Fruit fly (Drosophila melanogaster) whole organism, wandering third instar larva: ENCODE data around the gene CG32447.

Experiments used
- Abd-B ChIP-seq: fragments of >200 bp; optimal IDR thresholded peaks from 2 replicates; lab custom pipeline; 2017; ENCODE audit warnings: missing biosample characterization, missing genetic modification characterization
- CG32264 ChIP-seq: fragments of 200-800 bp; sonication (Bioruptor generic); optimal IDR thresholded peaks from 2 replicates; lab custom pipeline; 2016; ENCODE audit warnings: missing biosample characterization, missing genetic modification characterization
- Dif ChIP-seq: fragments of 200-275, 200-300 bp; sonication (Bioruptor generic); optimal IDR thresholded peaks from 2 replicates; lab custom pipeline; 2018; ENCODE audit warnings: missing biosample characterization, missing genetic modification characterization; ENCODE audit not compliant: partially characterized antibody
- GATAd ChIP-seq: sonication (Bioruptor generic); optimal IDR thresholded peaks from 2 replicates; lab custom pipeline; 2016; ENCODE audit warnings: missing biosample characterization, missing genetic modification characterization
- HLH106 ChIP-seq: fragments of 200-800 bp; optimal IDR thresholded peaks from 3 replicates; lab custom pipeline; 2019; ENCODE audit warnings: missing biosample characterization, mild to moderate bottlenecking, missing genetic modification characterization, moderate library complexity
- Hr78 ChIP-seq: fragments of >200 bp; optimal IDR thresholded peaks from 2 replicates; lab custom pipeline; 2017; ENCODE audit warnings: missing biosample characterization, missing genetic modification characterization
- Hr83 ChIP-seq: fragments of 200-300 bp; sonication (Bioruptor generic); optimal IDR thresholded peaks from 2 replicates; lab custom pipeline; 2016; ENCODE audit warnings: missing biosample characterization, mild to moderate bottlenecking, missing genetic modification characterization, moderate library complexity; ENCODE audit not compliant: poor library complexity, severe bottlenecking
- Jra ChIP-seq: sonication (Bioruptor generic); optimal IDR thresholded peaks from 2 replicates; lab custom pipeline; 2016; ENCODE audit warnings: missing biosample characterization, missing genetic modification characterization
- Mio ChIP-seq: sonication (Bioruptor generic); optimal IDR thresholded peaks from 2 replicates; lab custom pipeline; 2016; ENCODE audit warnings: missing biosample characterization, missing genetic modification characterization
- OdsH ChIP-seq: fragments of 200-800 bp; sonication (Bioruptor generic); optimal IDR thresholded peaks from 2 replicates; lab custom pipeline; 2016; ENCODE audit warnings: missing biosample characterization, mild to moderate bottlenecking, missing genetic modification characterization
- Rel ChIP-seq, 2 experiments: fragments of 200-800 bp; sonication (Bioruptor generic) in 1 of 2; optimal IDR thresholded peaks; 2 replicates in 1 of 2; 3 replicates in 1 of 2; lab custom pipeline; 2016 to 2019; ENCODE audit warnings: mild to moderate bottlenecking in 2 of 2, missing biosample characterization in 2 of 2, missing genetic modification characterization in 2 of 2, moderate library complexity in 1 of 2
- Sp1 ChIP-seq: fragments of 200-800 bp; sonication (Bioruptor generic); optimal IDR thresholded peaks from 3 replicates; lab custom pipeline; 2019; ENCODE audit warnings: missing biosample characterization, mild to moderate bottlenecking, missing genetic modification characterization, moderate library complexity
- Vsx2 ChIP-seq: fragments of 200-300, 225-300 bp; sonication (Bioruptor generic); optimal IDR thresholded peaks from 2 replicates; lab custom pipeline; 2018; ENCODE audit warnings: missing biosample characterization, missing genetic modification characterization; ENCODE audit not compliant: partially characterized antibody
- br ChIP-seq: fragments of 200-800 bp; sonication (Bioruptor generic); optimal IDR thresholded peaks from 2 replicates; lab custom pipeline; 2016; ENCODE audit warnings: missing biosample characterization, missing genetic modification characterization
- brk ChIP-seq: fragments of 200-800 bp; sonication (Bioruptor generic); optimal IDR thresholded peaks from 2 replicates; lab custom pipeline; 2016; ENCODE audit warnings: missing biosample characterization, mild to moderate bottlenecking, missing genetic modification characterization
- dl ChIP-seq, 2 experiments: fragments of 175-275, 200-275 bp in 1 of 2; fragments of 200-275 bp in 1 of 2; sonication (Bioruptor generic); optimal IDR thresholded peaks; lab custom pipeline; 2018; ENCODE audit warnings: mild to moderate bottlenecking in 2 of 2, missing biosample characterization in 2 of 2, missing genetic modification characterization in 2 of 2, moderate library complexity in 2 of 2; ENCODE audit not compliant: partially characterized antibody in 2 of 2, insufficient read depth in 1 of 2
- dmrt93B ChIP-seq: fragments of 200-800 bp; sonication (Bioruptor generic); optimal IDR thresholded peaks from 2 replicates; lab custom pipeline; 2018; ENCODE audit warnings: missing biosample characterization, mild to moderate bottlenecking, missing genetic modification characterization
- ey ChIP-seq: fragments of 200-800 bp; sonication (Bioruptor generic); optimal IDR thresholded peaks from 2 replicates; lab custom pipeline; 2016; ENCODE audit warnings: missing biosample characterization, missing genetic modification characterization
- foxo ChIP-seq, 2 experiments: fragments of 200-800 bp; sonication (Bioruptor generic); optimal IDR thresholded peaks; 2 replicates in 1 of 2; 3 replicates in 1 of 2; lab custom pipeline; 2016 to 2017; ENCODE audit warnings: missing biosample characterization in 2 of 2, missing genetic modification characterization in 2 of 2
- fru ChIP-seq: fragments of 200-800 bp; sonication (Bioruptor generic); optimal IDR thresholded peaks from 3 replicates; lab custom pipeline; 2016; ENCODE audit warnings: missing biosample characterization, mild to moderate bottlenecking, missing genetic modification characterization
- h ChIP-seq: fragments of 200-800 bp; sonication (Bioruptor generic); optimal IDR thresholded peaks from 3 replicates; lab custom pipeline; 2016; ENCODE audit warnings: missing biosample characterization, mild to moderate bottlenecking, missing genetic modification characterization
- lola ChIP-seq: fragments of >200 bp; optimal IDR thresholded peaks from 2 replicates; lab custom pipeline; 2017; ENCODE audit warnings: missing biosample characterization, missing genetic modification characterization
- pan ChIP-seq: fragments of >200 bp; optimal IDR thresholded peaks from 2 replicates; lab custom pipeline; 2017
- psq ChIP-seq: fragments of 200-800 bp; sonication (Bioruptor generic); optimal IDR thresholded peaks from 3 replicates; lab custom pipeline; 2017; ENCODE audit warnings: missing biosample characterization, mild to moderate bottlenecking, missing genetic modification characterization, moderate library complexity
- rgr ChIP-seq: fragments of 200-800 bp; sonication (Bioruptor generic); optimal IDR thresholded peaks from 3 replicates; lab custom pipeline; 2016; ENCODE audit warnings: missing biosample characterization, mild to moderate bottlenecking, missing genetic modification characterization
- sage ChIP-seq: fragments of 200-800 bp; sonication (Bioruptor generic); optimal IDR thresholded peaks from 2 replicates; lab custom pipeline; 2016; ENCODE audit warnings: missing biosample characterization, mild to moderate bottlenecking, missing genetic modification characterization
- sv ChIP-seq: fragments of 200-800 bp; sonication (Bioruptor generic); optimal IDR thresholded peaks from 3 replicates; lab custom pipeline; 2016; ENCODE audit warnings: missing biosample characterization, missing genetic modification characterization
- tai ChIP-seq: sonication (Bioruptor generic); optimal IDR thresholded peaks from 2 replicates; lab custom pipeline; 2016; ENCODE audit warnings: missing biosample characterization, missing genetic modification characterization
- woc ChIP-seq: sonication (Bioruptor generic); optimal IDR thresholded peaks from 2 replicates; lab custom pipeline; 2016; ENCODE audit warnings: missing biosample characterization, mild to moderate bottlenecking, missing genetic modification characterization

CG32447 gene

dm6 chr3L:21651412-21651811 is 54.8 kb downstream of the CG32447 start:
- TF ChIP-seq rgr (GFP tag; lab: Kevin White, UChicago) (no peak), Sp1 (GFP tag; lab: Kevin White, UChicago) (no peak), dl (GFP tag; optimal IDR thresholded peaks at IDR 0.05; lab: Kevin White, UChicago; ENCODE audit: insufficient read depth in 1 of 2, partially characterized antibody in 2 of 2) (no peak), HLH106 (no peak), Vsx2 (GFP tag; lab: Kevin White, UChicago) (no peak), foxo (GFP tag; optimal IDR thresholded peaks at IDR 0.05; lab: Kevin White, UChicago) (no peak), Mio (GFP tag; lab: Kevin White, UChicago) (no peak), CG32264 (no peak), psq (no peak), sv (GFP tag; lab: Kevin White, UChicago) (no peak), dmrt93B (GFP tag; lab: Kevin White, UChicago) (no peak), Jra (no peak)

dm6 chr3L:21647853-21648252 is 58.3 kb downstream of the CG32447 start:
- TF ChIP-seq Jra (no peak), Vsx2 (GFP tag; lab: Kevin White, UChicago) (no peak), psq (no peak), OdsH (GFP tag; lab: Kevin White, UChicago) (no peak), Hr83 (GFP tag; lab: Kevin White, UChicago) (no peak), br (GFP tag; lab: Kevin White, UChicago) (no peak), h (no peak), HLH106 (no peak), tai (GFP tag; lab: Kevin White, UChicago) (no peak), pan (no peak), sv (GFP tag; lab: Kevin White, UChicago) (no peak), lola (GFP tag; lab: Kevin White, UChicago) (no peak), dmrt93B (GFP tag; lab: Kevin White, UChicago) (no peak), ey (no peak), Rel (GFP tag; optimal IDR thresholded peaks at IDR 0.05; lab: Kevin White, UChicago) (no peak), Rel (tag; optimal IDR thresholded peaks at IDR 0.05; lab: Kevin White, UChicago) (no peak)

- TF ChIP-seq Abd-B (no peak), brk (no peak), fru (GFP tag; lab: Kevin White, UChicago) (no peak), Jra (no peak)
Measured at dm6 chr3L:21645878-21646277, 60.3 kb downstream of the CG32447 start.

dm6 chr3L:21644607-21645006 is 61.6 kb downstream of the CG32447 start, which contains the start of gene CG43980:
CG43980 (plus strand) TSS chr3L:21644958.
- TF ChIP-seq pan, result no peak
- peak; percentile 66 to 81 for TF ChIP-seq dl (GFP tag; optimal IDR thresholded peaks at IDR 0.05; lab: Kevin White, UChicago; ENCODE audit: insufficient read depth in 1 of 2, partially characterized antibody in 2 of 2)
- peak; percentile 84 for TF ChIP-seq Dif (GFP tag; lab: Kevin White, UChicago)
- TF ChIP-seq br (GFP tag; lab: Kevin White, UChicago), result peak; percentile 12
- peak; percentile 14 for TF ChIP-seq h
- TF ChIP-seq Vsx2 (GFP tag; lab: Kevin White, UChicago), result peak; percentile 79
- TF ChIP-seq Rel (GFP tag; optimal IDR thresholded peaks at IDR 0.05; lab: Kevin White, UChicago), result peak; percentile 25
- no peak for TF ChIP-seq Rel (tag; optimal IDR thresholded peaks at IDR 0.05; lab: Kevin White, UChicago)
- TF ChIP-seq Hr78, result no peak
- TF ChIP-seq GATAd (GFP tag; lab: Kevin White, UChicago), result no peak

- TF ChIP-seq sage (no peak), woc (GFP tag; lab: Kevin White, UChicago) (peak; percentile 17)
- TF ChIP-seq, all 38 proteins: peak for 1
Measured at dm6 chr3L:21644176-21644575, 62.0 kb downstream of the CG32447 start.
